Fruit fly (Drosophila melanogaster): ENCODE data around the gene CG33630.

The CG33630 gene

DNA sequence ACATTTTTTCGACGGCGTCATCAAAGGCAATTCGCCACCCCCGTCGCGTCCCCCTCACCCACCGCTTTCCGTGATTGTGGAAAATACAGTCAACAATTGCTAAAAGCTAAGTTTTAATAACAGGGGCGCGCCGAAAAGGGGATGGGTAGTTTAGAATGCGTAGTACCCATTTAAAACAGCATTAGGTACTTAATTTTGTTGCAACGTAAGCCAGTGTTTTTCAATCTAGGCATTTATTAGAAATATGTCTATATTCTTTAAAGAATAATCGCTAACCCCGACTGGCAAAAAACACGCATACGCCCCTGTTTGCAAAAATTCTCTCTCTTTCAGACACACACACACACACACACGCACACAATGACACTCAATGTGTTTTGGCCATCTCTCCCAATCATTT, 22.5 kb downstream of the CG33630 start (continued):
- TF ChIP-seq fd3F (GFP tag; optimal IDR thresholded peaks at IDR 0.05) (peak; percentile 31), Atf3 (GFP tag; optimal IDR thresholded peaks at IDR 0.05) (no peak), CG17912 (GFP tag; optimal IDR thresholded peaks at IDR 0.05) (no peak), CG2678 (tag; optimal IDR thresholded peaks at IDR 0.05) (peak; percentile 70), vfl (GFP tag; optimal IDR thresholded peaks at IDR 0.05) (peak; percentile 26), CG10209 (GFP tag; optimal IDR thresholded peaks at IDR 0.05) (peak; percentile 14), CG10321 (GFP tag; IDR thresholded peaks at IDR 0.05) (no peak), CG31365 (tag; optimal IDR thresholded peaks at IDR 0.05) (no peak), CrebB (tag; optimal IDR thresholded peaks at IDR 0.05) (no peak), CG13624 (GFP tag; optimal IDR thresholded peaks at IDR 0.05) (peak; percentile 61), HmgZ (tag; optimal IDR thresholded peaks at IDR 0.05) (peak; percentile 10), CG5245 (GFP tag; optimal IDR thresholded peaks at IDR 0.05) (no peak), CG2120 (GFP tag; optimal IDR thresholded peaks at IDR 0.05) (peak; percentile 91), tgo (GFP tag; IDR thresholded peaks at IDR 0.05) (peak; percentile 41; the same call in 1 of the 3 replicates), klu (GFP tag; IDR thresholded peaks at IDR 0.05) (no peak), CG7745 (tag; optimal IDR thresholded peaks at IDR 0.05) (no peak), CG9727 (GFP tag; optimal IDR thresholded peaks at IDR 0.05) (peak; percentile 36), CG7839 (tag; optimal IDR thresholded peaks at IDR 0.05) (peak; percentile 61), chinmo (GFP tag; IDR thresholded peaks at IDR 0.05; ENCODE audit: partially characterized antibody) (0 out of 4 replicates have a peak, but pooled peaks have one; percentile 5), Med (GFP tag) (peak; percentile 94), ab (GFP tag; optimal IDR thresholded peaks at IDR 0.05) (no peak), Bteb2 (GFP tag; optimal IDR thresholded peaks at IDR 0.05) (peak; percentile 26), CG34224 (GFP tag; IDR thresholded peaks at IDR 0.05; ENCODE audit: partially characterized antibody) (no peak), CG14667 (GFP tag; IDR thresholded peaks at IDR 0.05) (0 out of 2 replicates have a peak, but pooled peaks have one; percentile 14), Hmr (GFP tag; optimal IDR thresholded peaks at IDR 0.05) (peak; percentile 79), ranshi (GFP tag; IDR thresholded peaks at IDR 0.05) (peak; percentile 67; the same call in 1 of the 2 replicates), pum (GFP tag; optimal IDR thresholded peaks at IDR 0.05) (peak; percentile 21), vvl (GFP tag; IDR thresholded peaks at IDR 0.05) (peak; percentile 62), Trl (optimal IDR thresholded peaks at IDR 0.05) (no peak), Trl (GFP tag; optimal IDR thresholded peaks at IDR 0.05) (no peak), Hr3 (GFP tag; optimal IDR thresholded peaks at IDR 0.05) (no peak), CG12659 (GFP tag; optimal IDR thresholded peaks at IDR 0.05) (peak; percentile 40), CG6765 (GFP tag; optimal IDR thresholded peaks at IDR 0.05) (no peak), Ets97D (GFP tag; optimal IDR thresholded peaks at IDR 0.05) (no peak), CG18764 (GFP tag; optimal IDR thresholded peaks at IDR 0.05) (no peak), Atf6 (GFP tag; IDR thresholded peaks at IDR 0.05) (peak; percentile 70), her (GFP tag; optimal IDR thresholded peaks at IDR 0.05) (peak; percentile 7), gsb (GFP tag; IDR thresholded peaks at IDR 0.05) (peak; percentile 52; the same call in 1 of the 2 replicates), scrt (GFP tag; optimal IDR thresholded peaks at IDR 0.05) (peak; percentile 51), ttk (GFP tag; IDR thresholded peaks at IDR 0.05) (peak; percentile 52), CG10274 (GFP tag; optimal IDR thresholded peaks at IDR 0.05) (peak; percentile 22), CG17612 (GFP tag; IDR thresholded peaks at IDR 0.05) (0 out of 2 replicates have a peak, but pooled peaks have one; percentile 26), tll (GFP tag; optimal IDR thresholded peaks at IDR 0.05) (no peak), CG11247 (GFP tag; IDR thresholded peaks at IDR 0.05) (peak; percentile 64), unpg (GFP tag; optimal IDR thresholded peaks at IDR 0.05) (peak; percentile 24), bab2 (GFP tag; optimal IDR thresholded peaks at IDR 0.05) (peak; percentile 7), az2 (GFP tag; optimal IDR thresholded peaks at IDR 0.05) (no peak), CG12104 (GFP tag; optimal IDR thresholded peaks at IDR 0.05) (no peak), Blimp-1 (GFP tag; optimal IDR thresholded peaks at IDR 0.05) (no peak), fd96Cb (tag; optimal IDR thresholded peaks at IDR 0.05) (no peak), CG15073 (GFP tag; optimal IDR thresholded peaks at IDR 0.05) (no peak)

Data from whole organism, embryonic.